Fruit fly (Drosophila melanogaster) whole organism, prepupa: ENCODE data around the gene emc.

ENCODE experiments used
- Blimp-1 ChIP-seq: fragments of 200-800 bp; sonication (Bioruptor generic); optimal IDR thresholded peaks from 3 replicates; lab custom pipeline; 2017; ENCODE audit warnings: missing biosample characterization, missing genetic modification characterization, mild to moderate bottlenecking, moderate library complexity, missing genetic modification reagents
- CG10631 ChIP-seq: fragments of 200-800 bp; sonication (Bioruptor generic); optimal IDR thresholded peaks from 2 replicates; lab custom pipeline; 2016; ENCODE audit warnings: missing biosample characterization, missing genetic modification characterization
- CG10669 ChIP-seq: fragments of 200-800 bp; sonication (Bioruptor generic); optimal IDR thresholded peaks from 3 replicates; lab custom pipeline; 2018; ENCODE audit warnings: missing biosample characterization, mild to moderate bottlenecking, missing genetic modification characterization, moderate library complexity
- CG11294 ChIP-seq: fragments of 200-800 bp; sonication (Bioruptor generic); IDR thresholded peaks from 2 replicates; pipeline ENCODE4 v1.3.6; 2022; ENCODE audit warnings: missing biosample characterization, missing genetic modification characterization
- CG11762 ChIP-seq: fragments of 200-800 bp; sonication (Bioruptor generic); optimal IDR thresholded peaks from 3 replicates; lab custom pipeline; 2016; ENCODE audit warnings: missing biosample characterization, missing genetic modification characterization; ENCODE audit not compliant: insufficient read depth
- CG11902 ChIP-seq: fragments of 200-800 bp; sonication (Bioruptor generic); optimal IDR thresholded peaks from 3 replicates; lab custom pipeline; 2016; ENCODE audit warnings: missing biosample characterization, missing genetic modification characterization
- CG15336 ChIP-seq: fragments of 200-800 bp; sonication (Bioruptor generic); IDR thresholded peaks from 2 replicates; pipeline ENCODE4 v1.3.6; 2022; ENCODE audit warnings: missing biosample characterization, missing genetic modification characterization
- CG1621 ChIP-seq: fragments of 200-800 bp; sonication (Bioruptor generic); optimal IDR thresholded peaks from 3 replicates; lab custom pipeline; 2018; ENCODE audit warnings: missing biosample characterization, mild to moderate bottlenecking, missing genetic modification characterization
- CG16779 ChIP-seq: fragments of 200-800 bp; sonication (Bioruptor generic); optimal IDR thresholded peaks from 3 replicates; lab custom pipeline; 2017; ENCODE audit warnings: missing biosample characterization, mild to moderate bottlenecking, missing genetic modification characterization
- CG3032 ChIP-seq: fragments of 200-800 bp; optimal IDR thresholded peaks from 2 replicates; lab custom pipeline; 2019; ENCODE audit warnings: missing biosample characterization, mild to moderate bottlenecking, missing genetic modification characterization, moderate library complexity
- CG32006 ChIP-seq: fragments of 200-800 bp; sonication (Bioruptor generic); optimal IDR thresholded peaks from 3 replicates; lab custom pipeline; 2017; ENCODE audit warnings: missing biosample characterization, mild to moderate bottlenecking, missing genetic modification characterization
- CG34406 ChIP-seq: fragments of 200-800 bp; sonication (Bioruptor generic); optimal IDR thresholded peaks from 3 replicates; lab custom pipeline; 2016; ENCODE audit warnings: missing biosample characterization, missing genetic modification characterization
- CG3919 ChIP-seq: fragments of 200-800 bp; sonication (Bioruptor generic); optimal IDR thresholded peaks from 3 replicates; lab custom pipeline; 2016; ENCODE audit warnings: missing biosample characterization, missing genetic modification characterization
- CG4318 ChIP-seq: fragments of 200-800 bp; sonication (Bioruptor generic); optimal IDR thresholded peaks from 3 replicates; lab custom pipeline; 2017; ENCODE audit warnings: missing biosample characterization, mild to moderate bottlenecking, missing genetic modification characterization
- CG6163 ChIP-seq: fragments of 200-800 bp; sonication (Bioruptor generic); IDR thresholded peaks from 3 replicates; pipeline ENCODE4 v1.3.6; 2022; ENCODE audit warnings: missing biosample characterization, missing genetic modification characterization
- CG6276 ChIP-seq: fragments of 200-800 bp; sonication (Bioruptor generic); optimal IDR thresholded peaks from 2 replicates; lab custom pipeline; 2017; ENCODE audit warnings: missing biosample characterization, mild to moderate bottlenecking, missing genetic modification characterization
- CG6792 ChIP-seq: fragments of 200-800 bp; sonication (Bioruptor generic); optimal IDR thresholded peaks from 3 replicates; lab custom pipeline; 2016; ENCODE audit warnings: missing biosample characterization, missing genetic modification characterization
- CG7368 ChIP-seq: fragments of 200-800 bp; sonication (Bioruptor generic); optimal IDR thresholded peaks from 3 replicates; lab custom pipeline; 2016; ENCODE audit warnings: missing biosample characterization, missing genetic modification characterization
- CG8119 ChIP-seq: fragments of 200-800 bp; sonication (Bioruptor generic); IDR thresholded peaks from 3 replicates; pipeline ENCODE4 v1.3.6; 2022; ENCODE audit warnings: missing biosample characterization, missing genetic modification characterization
- CG8319 ChIP-seq: fragments of 200-800 bp; sonication (Bioruptor generic); optimal IDR thresholded peaks from 3 replicates; lab custom pipeline; 2016; ENCODE audit warnings: missing biosample characterization, missing genetic modification characterization
- CG8632 ChIP-seq: fragments of 200-800 bp; sonication (Bioruptor generic); optimal IDR thresholded peaks from 3 replicates; lab custom pipeline; 2016; ENCODE audit warnings: missing biosample characterization, missing genetic modification characterization
- Eip75B ChIP-seq: fragments of 200-800 bp; sonication (Bioruptor generic); optimal IDR thresholded peaks from 3 replicates; lab custom pipeline; 2016; ENCODE audit warnings: missing biosample characterization, missing genetic modification characterization
- Eip78C ChIP-seq: fragments of 200-800 bp; sonication (Bioruptor generic); peaks from one replicate; lab custom pipeline; 2016; ENCODE audit warnings: missing biosample characterization, missing genetic modification characterization
- Ets96B ChIP-seq: fragments of 200-800 bp; optimal IDR thresholded peaks from 2 replicates; lab custom pipeline; 2019; ENCODE audit warnings: missing biosample characterization, mild to moderate bottlenecking, missing genetic modification characterization, moderate library complexity
- Gug ChIP-seq: fragments of 200-800 bp; sonication (Bioruptor generic); IDR thresholded peaks from 2 replicates; pipeline ENCODE4 v1.3.6; 2022; ENCODE audit warnings: missing biosample characterization, missing genetic modification characterization
- Hr4 ChIP-seq: fragments of 200-800 bp; sonication (Bioruptor generic); optimal IDR thresholded peaks from 3 replicates; lab custom pipeline; 2016; ENCODE audit warnings: missing biosample characterization, missing genetic modification characterization
- OdsH ChIP-seq: fragments of 200-800 bp; sonication (Bioruptor generic); optimal IDR thresholded peaks from 3 replicates; lab custom pipeline; 2016; ENCODE audit warnings: missing biosample characterization, missing genetic modification characterization
- Sox14 ChIP-seq: fragments of 200-800 bp; sonication (Bioruptor generic); optimal IDR thresholded peaks from 3 replicates; lab custom pipeline; 2016; ENCODE audit warnings: missing biosample characterization, missing genetic modification characterization
- Sox15 ChIP-seq: fragments of 200-800 bp; sonication (Bioruptor generic); optimal IDR thresholded peaks from 3 replicates; lab custom pipeline; 2016; ENCODE audit warnings: missing biosample characterization, missing genetic modification characterization
- achi ChIP-seq: fragments of 200-800 bp; sonication (Bioruptor generic); optimal IDR thresholded peaks from 3 replicates; lab custom pipeline; 2016; ENCODE audit warnings: missing biosample characterization, missing genetic modification characterization
- acj6 ChIP-seq: fragments of 200-800 bp; sonication (Bioruptor generic); optimal IDR thresholded peaks from 3 replicates; lab custom pipeline; 2016; ENCODE audit warnings: missing biosample characterization, missing genetic modification characterization
- dac ChIP-seq: fragments of 200-800 bp; sonication (Bioruptor generic); optimal IDR thresholded peaks from 2 replicates; lab custom pipeline; 2017; ENCODE audit warnings: missing biosample characterization, mild to moderate bottlenecking, missing genetic modification characterization
- eg ChIP-seq: fragments of 200-800 bp; sonication (Bioruptor generic); IDR thresholded peaks from 3 replicates; pipeline ENCODE4 v1.3.6; 2022; ENCODE audit warnings: missing biosample characterization, missing genetic modification characterization
- fd59A ChIP-seq: fragments of 200-800 bp; sonication (Bioruptor generic); optimal IDR thresholded peaks from 2 replicates; lab custom pipeline; 2017; ENCODE audit warnings: missing biosample characterization, mild to moderate bottlenecking, missing genetic modification characterization, missing genetic modification reagents
- lz ChIP-seq: fragments of 200-800 bp; sonication (Bioruptor generic); optimal IDR thresholded peaks from 3 replicates; lab custom pipeline; 2016; ENCODE audit warnings: missing biosample characterization, missing genetic modification characterization
- net ChIP-seq: fragments of 200-800 bp; sonication (Bioruptor generic); optimal IDR thresholded peaks from 3 replicates; lab custom pipeline; 2016; ENCODE audit warnings: missing biosample characterization, missing genetic modification characterization
- pdm3 ChIP-seq: fragments of 200-800 bp; sonication (Bioruptor generic); optimal IDR thresholded peaks from 3 replicates; lab custom pipeline; 2016; ENCODE audit warnings: missing biosample characterization, missing genetic modification characterization
- salr ChIP-seq, 2 experiments: fragments of 200-800 bp; sonication (Bioruptor generic); optimal IDR thresholded peaks; 3 replicates each; lab custom pipeline; 2016 to 2018; ENCODE audit warnings: missing biosample characterization in 2 of 2, missing genetic modification characterization in 2 of 2, mild to moderate bottlenecking in 1 of 2
- spab ChIP-seq: fragments of 200-800 bp; sonication (Bioruptor generic); optimal IDR thresholded peaks from 2 replicates; lab custom pipeline; 2017; ENCODE audit warnings: missing biosample characterization, mild to moderate bottlenecking, missing genetic modification characterization, missing genetic modification reagents
- topi ChIP-seq: fragments of 200-800 bp; sonication (Bioruptor generic); optimal IDR thresholded peaks from 3 replicates; lab custom pipeline; 2016; ENCODE audit warnings: missing biosample characterization, missing genetic modification characterization

The emc gene

dm6 chr3L:766293-766664 lies 17.1 kb downstream of the emc start (continued):
- TF ChIP-seq dac (GFP tag; lab: Kevin White, UChicago) (no peak), CG34406 (GFP tag; lab: Kevin White, UChicago) (peak; percentile 32), Ets96B (tag; lab: Kevin White, UChicago) (peak; percentile 75), topi (peak; percentile 25), CG1621 (peak; percentile 43)

- TF ChIP-seq pdm3 (GFP tag; lab: Kevin White, UChicago) (peak; percentile 69), CG3032 (tag; lab: Kevin White, UChicago) (peak; percentile 34), CG7368 (peak; percentile 10), Sox14 (GFP tag; lab: Kevin White, UChicago) (peak; percentile 50), Gug (GFP tag; lab: Robert Waterston, UW) (peak; percentile 47), CG4318 (GFP tag; lab: Kevin White, UChicago) (peak; percentile 11), CG16779 (tag; lab: Kevin White, UChicago) (peak; percentile 33), OdsH (GFP tag; lab: Kevin White, UChicago) (peak; percentile 17), CG8119 (0 out of 3 replicates have a peak, but pooled peaks have one; percentile 16), CG3919 (GFP tag; lab: Kevin White, UChicago) (peak; percentile 34), CG11762 (GFP tag; lab: Kevin White, UChicago) (peak; percentile 32), CG8319 (GFP tag; lab: Kevin White, UChicago) (no peak), lz (no peak), CG32006 (GFP tag; lab: Kevin White, UChicago) (peak; percentile 67), Ets96B (tag; lab: Kevin White, UChicago) (peak; percentile 52), Eip78C (GFP tag; lab: Kevin White, UChicago) (peak; percentile 89), achi (GFP tag; lab: Kevin White, UChicago) (no peak), acj6 (peak; percentile 7), CG6163 (GFP tag; lab: Robert Waterston, UW) (no peak), CG10631 (GFP tag; lab: Kevin White, UChicago) (peak; percentile 10), Eip75B (GFP tag; lab: Kevin White, UChicago) (peak; percentile 24), CG10669 (GFP tag; lab: Kevin White, UChicago) (peak; percentile 48), eg (GFP tag; lab: Robert Waterston, UW) (peak; percentile 59; the same call in 1 of the 3 replicates), CG6276 (GFP tag; lab: Kevin White, UChicago) (peak; percentile 61), CG6792 (no peak), net (peak; percentile 1), CG11294 (GFP tag; lab: Robert Waterston, UW) (no peak), salr (GFP tag; optimal IDR thresholded peaks at IDR 0.05; lab: Kevin White, UChicago) (peak in 1 of 2 experiments; percentile 31), CG8632 (GFP tag; lab: Kevin White, UChicago) (peak; percentile 41), fd59A (peak; percentile 39), spab (GFP tag; lab: Kevin White, UChicago) (peak; percentile 29), topi (no peak), Blimp-1 (GFP tag; lab: Kevin White, UChicago) (no peak), Sox15 (GFP tag; lab: Kevin White, UChicago) (no peak), CG11902 (no peak), Hr4 (GFP tag; lab: Kevin White, UChicago) (peak; percentile 63), CG15336 (GFP tag; lab: Robert Waterston, UW) (peak; percentile 69), CG1621 (peak; percentile 27)
Measured at dm6 chr3L:766884-767283, 17.7 kb downstream of the emc start.

- no peak for TF ChIP-seq CG8319 (GFP tag; lab: Kevin White, UChicago)
Measured at dm6 chr3L:767701-768100, 18.5 kb downstream of the emc start.
